Worm (Caenorhabditis elegans): Measurements from ENCODE around the gene F59E12.9.

- TF ChIP-seq ama-1 (optimal IDR thresholded peaks at IDR 0.05) = no peak
- TF ChIP-seq unc-39 (tag; optimal IDR thresholded peaks at IDR 0.05) = no peak
- no peak for TF ChIP-seq nhr-6 (tag; optimal IDR thresholded peaks at IDR 0.05)
- TF ChIP-seq ZK546.5 (tag; optimal IDR thresholded peaks at IDR 0.05) = no peak
- no peak for TF ChIP-seq aly-2 (tag; optimal IDR thresholded peaks at IDR 0.05)
- TF ChIP-seq nhr-11 (tag; optimal IDR thresholded peaks at IDR 0.05) = no peak
- no peak for TF ChIP-seq ztf-1 (GFP tag; conservative IDR thresholded peaks at IDR 0.05)
- no peak for TF ChIP-seq nhr-23 (tag; optimal IDR thresholded peaks at IDR 0.05)
- TF ChIP-seq blmp-1 (tag; optimal IDR thresholded peaks at IDR 0.05; ENCODE audit: insufficient read depth) = no peak
- no peak for TF ChIP-seq egl-27 (tag; optimal IDR thresholded peaks at IDR 0.05)
Observed at ce11 chrII:5691216-5691771, 44.5 kb upstream of the F59E12.9 start, which contains the start of the genes ndub-5 and eif-2D.
